Worm (Caenorhabditis elegans): ENCODE results near the gene ZC239.20.
A peak's percentile ranks its signal among the peaks of the same experiment; 100 is the strongest.

The ZC239.20 gene

ce11 chrII:3248043-3248718 is 41.9 kb upstream of the ZC239.20 start, which contains the start of the genes fbxc-50 and C17F4.2:
fbxc-50 (minus strand) TSS chrII:3248123.
C17F4.2 (plus strand) TSS chrII:3248668.
- no peak for TF ChIP-seq ztf-3 (GFP tag; optimal IDR thresholded peaks at IDR 0.05)
- peak; percentile 90 for TF ChIP-seq efl-1 (GFP tag; optimal IDR thresholded peaks at IDR 0.05)
- 0 out of 2 replicates have a peak, but pooled peaks have one; percentile 11 for TF ChIP-seq pbrm-1 (GFP tag; IDR thresholded peaks at IDR 0.05)
- no peak for TF ChIP-seq ekl-4 (GFP tag; IDR thresholded peaks at IDR 0.05)
- no peak for TF ChIP-seq dpff-1 (tag; optimal IDR thresholded peaks at IDR 0.05)
- no peak for TF ChIP-seq snpc-1.3 (tag; optimal IDR thresholded peaks at IDR 0.05; ENCODE audit: insufficient read depth)
- TF ChIP-seq tbx-9 (tag; optimal IDR thresholded peaks at IDR 0.05; ENCODE audit: borderline replicate concordance) = no peak
- no peak for TF ChIP-seq ztf-6 (GFP tag; IDR thresholded peaks at IDR 0.05)
- TF ChIP-seq atf-7 (tag; optimal IDR thresholded peaks at IDR 0.05) = no peak
- TF ChIP-seq madf-6 (GFP tag; IDR thresholded peaks at IDR 0.05) = peak; percentile 88
- TF ChIP-seq B0261.1 (tag; optimal IDR thresholded peaks at IDR 0.05) = no peak
- peak; percentile 86 for TF ChIP-seq madf-8 (GFP tag; conservative IDR thresholded peaks at IDR 0.05)
- no peak for TF ChIP-seq hmg-20 (GFP tag; IDR thresholded peaks at IDR 0.05)
- no peak for TF ChIP-seq gei-17 (GFP tag; optimal IDR thresholded peaks at IDR 0.05)
- TF ChIP-seq lin-54 (GFP tag; optimal IDR thresholded peaks at IDR 0.05) = no peak
- no peak for TF ChIP-seq zfh-2 (GFP tag; conservative IDR thresholded peaks at IDR 0.05)
- TF ChIP-seq lsy-27 (tag; optimal IDR thresholded peaks at IDR 0.05; ENCODE audit: borderline replicate concordance, insufficient read depth) = no peak
- no peak for TF ChIP-seq egrh-3 (GFP tag; IDR thresholded peaks at IDR 0.05)
- no peak for TF ChIP-seq F23B12.7 (tag; optimal IDR thresholded peaks at IDR 0.05; ENCODE audit: insufficient read depth)
- TF ChIP-seq nhr-90 (tag; optimal IDR thresholded peaks at IDR 0.05) = no peak
- no peak for TF ChIP-seq F52B5.7 (tag; optimal IDR thresholded peaks at IDR 0.05)
- no peak for TF ChIP-seq let-526 (GFP tag; IDR thresholded peaks at IDR 0.05)
- no peak for TF ChIP-seq madf-10 (tag; optimal IDR thresholded peaks at IDR 0.05)
- peak; percentile 77 for TF ChIP-seq xnd-1 (tag; optimal IDR thresholded peaks at IDR 0.05)
- TF ChIP-seq zim-3 (tag; optimal IDR thresholded peaks at IDR 0.05) = no peak
- peak; percentile 58 for TF ChIP-seq dpl-1 (GFP tag; optimal IDR thresholded peaks at IDR 0.05)
- TF ChIP-seq snpc-4 (GFP tag; optimal IDR thresholded peaks at IDR 0.05) = no peak
- no peak for TF ChIP-seq snpc-4 (tag; optimal IDR thresholded peaks at IDR 0.05)
- TF ChIP-seq hmg-1.2 (GFP tag; IDR thresholded peaks at IDR 0.05) = peak; percentile 91
- TF ChIP-seq sptf-2 (GFP tag; optimal IDR thresholded peaks at IDR 0.05) = no peak
- no peak for TF ChIP-seq lir-1 (GFP tag; conservative IDR thresholded peaks at IDR 0.05)
- no peak for TF ChIP-seq F22D6.2 (tag; optimal IDR thresholded peaks at IDR 0.05)
- no peak for TF ChIP-seq lin-35 (GFP tag; optimal IDR thresholded peaks at IDR 0.05)
- TF ChIP-seq snpc-3.4 (tag; optimal IDR thresholded peaks at IDR 0.05) = peak; percentile 13
- TF ChIP-seq C17E4.6 (GFP tag; IDR thresholded peaks at IDR 0.05) = no peak
- TF ChIP-seq ztf-25 (GFP tag; IDR thresholded peaks at IDR 0.05) = no peak
- no peak for TF ChIP-seq B0035.1 (tag; optimal IDR thresholded peaks at IDR 0.05)
- TF ChIP-seq hlh-12 (tag; optimal IDR thresholded peaks at IDR 0.05) = no peak
- no peak for TF ChIP-seq die-1 (tag; optimal IDR thresholded peaks at IDR 0.05)
- no peak for TF ChIP-seq ccch-3 (GFP tag; optimal IDR thresholded peaks at IDR 0.05)
- no peak for TF ChIP-seq K11D2.4 (GFP tag; IDR thresholded peaks at IDR 0.05)
- TF ChIP-seq fkh-3 (tag; optimal IDR thresholded peaks at IDR 0.05) = no peak
- no peak for TF ChIP-seq cebp-2 (GFP tag; IDR thresholded peaks at IDR 0.05)
- no peak for TF ChIP-seq nfyb-1 (GFP tag; IDR thresholded peaks at IDR 0.05)
- TF ChIP-seq F57A8.1 (GFP tag; optimal IDR thresholded peaks at IDR 0.05) = no peak
- peak; percentile 31 for TF ChIP-seq snpc-1.1 (tag; optimal IDR thresholded peaks at IDR 0.05; ENCODE audit: insufficient read depth)
- no peak for TF ChIP-seq F10E7.11 (tag; optimal IDR thresholded peaks at IDR 0.05)
- no peak for TF ChIP-seq B0336.3 (GFP tag; IDR thresholded peaks at IDR 0.05)
